Worm (Caenorhabditis elegans): ENCODE data around the gene hal-3.

The hal-3 gene

DNA sequence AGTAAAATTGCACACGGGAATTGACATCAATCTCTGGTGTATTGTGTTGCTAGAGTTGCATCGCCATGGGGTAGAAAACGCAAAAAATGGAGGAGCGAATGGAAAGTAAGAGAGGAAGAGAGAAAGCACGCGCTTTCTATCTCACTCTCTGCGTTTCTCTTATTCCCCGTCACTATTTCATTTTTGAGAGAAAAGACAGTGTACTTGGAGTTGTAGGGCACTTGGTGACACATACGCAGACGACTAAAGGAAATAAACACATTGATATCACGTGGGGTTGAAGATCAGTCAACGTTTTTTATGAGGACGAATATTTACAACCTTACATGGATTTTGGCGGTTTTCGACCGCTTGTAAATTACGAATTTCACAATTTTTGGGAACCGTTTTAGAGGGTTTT lies 13.5 kb downstream of the hal-3 start (continued):
- no peak for TF ChIP-seq F26F4.8 (GFP tag; conservative IDR thresholded peaks at IDR 0.05)
- TF ChIP-seq mdl-1 (tag; optimal IDR thresholded peaks at IDR 0.05), result peak; percentile 99 to 100
- TF ChIP-seq aha-1 (tag), result peak; percentile 98
- TF ChIP-seq spr-3 (GFP tag; optimal IDR thresholded peaks at IDR 0.05), result no peak
- peak; percentile 64; the same call in 1 of the 2 replicates for TF ChIP-seq lin-29 (GFP tag; IDR thresholded peaks at IDR 0.05)
- peak; percentile 61; the same call in 1 of the 2 replicates for TF ChIP-seq ctbp-1 (GFP tag; IDR thresholded peaks at IDR 0.05)
- TF ChIP-seq ceh-28 (tag; optimal IDR thresholded peaks at IDR 0.05), result no peak
- no peak for TF ChIP-seq daf-12 (tag; optimal IDR thresholded peaks at IDR 0.05)
- TF ChIP-seq nhr-102 (tag; optimal IDR thresholded peaks at IDR 0.05), result peak; percentile 89
- peak; percentile 75 to 96 for TF ChIP-seq hif-1 (tag; optimal IDR thresholded peaks at IDR 0.05)
- TF ChIP-seq dmd-6 (GFP tag; IDR thresholded peaks at IDR 0.05), result peak; percentile 100
- peak; percentile 37 for TF ChIP-seq zip-2 (tag; optimal IDR thresholded peaks at IDR 0.05)
- peak; percentile 99 for TF ChIP-seq nhr-28 (tag; optimal IDR thresholded peaks at IDR 0.05)
- no peak for TF ChIP-seq snpc-4 (tag; optimal IDR thresholded peaks at IDR 0.05)
- TF ChIP-seq zag-1 (tag; optimal IDR thresholded peaks at IDR 0.05), result no peak
- no peak for TF ChIP-seq aly-2 (tag; optimal IDR thresholded peaks at IDR 0.05)
- TF ChIP-seq nhr-111 (GFP tag; optimal IDR thresholded peaks at IDR 0.05), result no peak
- no peak for TF ChIP-seq ZK337.2 (GFP tag; IDR thresholded peaks at IDR 0.05)
- no peak for TF ChIP-seq ceh-44 (GFP tag; IDR thresholded peaks at IDR 0.05)
- peak; percentile 76 for TF ChIP-seq T26A8.4 (GFP tag; IDR thresholded peaks at IDR 0.05)
- TF ChIP-seq gei-8 (GFP tag; optimal IDR thresholded peaks at IDR 0.05), result peak; percentile 91
- TF ChIP-seq lin-13 (GFP tag; optimal IDR thresholded peaks at IDR 0.05), result peak; percentile 78
- TF ChIP-seq lin-1 (GFP tag; IDR thresholded peaks at IDR 0.05), result peak; percentile 53; the same call in 1 of the 2 replicates
- peak; percentile 99 for TF ChIP-seq mxl-3 (GFP tag; optimal IDR thresholded peaks at IDR 0.05)
- TF ChIP-seq attf-4 (tag; optimal IDR thresholded peaks at IDR 0.05), result no peak
- no peak for TF ChIP-seq ZK546.5 (tag; optimal IDR thresholded peaks at IDR 0.05)
- TF ChIP-seq fkh-10 (GFP tag; optimal IDR thresholded peaks at IDR 0.05), result peak; percentile 30
- no peak for TF ChIP-seq F49E8.2 (tag; optimal IDR thresholded peaks at IDR 0.05; ENCODE audit: borderline replicate concordance)
- no peak for TF ChIP-seq nhr-237 (tag; optimal IDR thresholded peaks at IDR 0.05)
- TF ChIP-seq cey-2 (tag; optimal IDR thresholded peaks at IDR 0.05; ENCODE audit: borderline replicate concordance, insufficient read depth), result peak; percentile 79
- peak; percentile 85 for TF ChIP-seq ceh-20 (GFP tag; IDR thresholded peaks at IDR 0.05)
- no peak for TF ChIP-seq lim-7 (GFP tag; IDR thresholded peaks at IDR 0.05)
- TF ChIP-seq egl-43 (GFP tag; IDR thresholded peaks at IDR 0.05), result no peak
- TF ChIP-seq Y5F2A.4 (GFP tag; optimal IDR thresholded peaks at IDR 0.05), result no peak
- peak; percentile 99 for TF ChIP-seq hlh-30 (tag; optimal IDR thresholded peaks at IDR 0.05; ENCODE audit: insufficient read depth)
- no peak for TF ChIP-seq sdz-12 (GFP tag; optimal IDR thresholded peaks at IDR 0.05)
- TF ChIP-seq dpl-1 (GFP tag; optimal IDR thresholded peaks at IDR 0.05), result peak; percentile 70
- TF ChIP-seq madf-5 (GFP tag; IDR thresholded peaks at IDR 0.05), result no peak
- TF ChIP-seq lin-39 (tag; optimal IDR thresholded peaks at IDR 0.05), result peak; percentile 42
- no peak for TF ChIP-seq ceh-82 (tag; optimal IDR thresholded peaks at IDR 0.05)
- TF ChIP-seq duxl-1 (tag; optimal IDR thresholded peaks at IDR 0.05; ENCODE audit: poor library complexity), result peak; percentile 53
- TF ChIP-seq dmd-9 (GFP tag; IDR thresholded peaks at IDR 0.05), result no peak
- TF ChIP-seq Y105C5A.15 (GFP tag; IDR thresholded peaks at IDR 0.05), result no peak
- TF ChIP-seq Y48G9A.11 (GFP tag; IDR thresholded peaks at IDR 0.05), result no peak
- peak; percentile 69; the same call in 1 of the 2 replicates for TF ChIP-seq arid-1 (GFP tag; conservative IDR thresholded peaks at IDR 0.05)
- 0 out of 2 replicates have a peak, but pooled peaks have one; percentile 50 for TF ChIP-seq zfp-3 (GFP tag; conservative IDR thresholded peaks at IDR 0.05)
- TF ChIP-seq egl-27 (tag; optimal IDR thresholded peaks at IDR 0.05), result no peak
- TF ChIP-seq snpc-1.2 (GFP tag; IDR thresholded peaks at IDR 0.05), result no peak
- no peak for TF ChIP-seq F44E2.7 (GFP tag; IDR thresholded peaks at IDR 0.05)
- no peak; the same call in 1 of the 2 replicates for TF ChIP-seq lin-38 (GFP tag; IDR thresholded peaks at IDR 0.05)
- no peak for TF ChIP-seq ztf-11 (tag; optimal IDR thresholded peaks at IDR 0.05)

Measured in whole organism, L4 larva.